Fruit fly (Drosophila melanogaster) Kc167 (cell line): ENCODE results near the gene kay.

Source experiments
- h ChIP-seq: fragments of >200 bp; optimal IDR thresholded peaks from 3 replicates; lab custom pipeline; 2018; ENCODE audit warnings: missing external identifiers
- insv ChIP-seq: fragments of >200 bp; optimal IDR thresholded peaks from 3 replicates; lab custom pipeline; 2018; ENCODE audit warnings: missing external identifiers
- psq ChIP-seq: fragments of >200 bp; optimal IDR thresholded peaks from 2 replicates; lab custom pipeline; 2017; ENCODE audit warnings: missing external identifiers
- ttk ChIP-seq: sonication (Bioruptor generic); optimal IDR thresholded peaks from 2 replicates; lab custom pipeline; 2017; ENCODE audit warnings: missing external identifiers

DNA sequence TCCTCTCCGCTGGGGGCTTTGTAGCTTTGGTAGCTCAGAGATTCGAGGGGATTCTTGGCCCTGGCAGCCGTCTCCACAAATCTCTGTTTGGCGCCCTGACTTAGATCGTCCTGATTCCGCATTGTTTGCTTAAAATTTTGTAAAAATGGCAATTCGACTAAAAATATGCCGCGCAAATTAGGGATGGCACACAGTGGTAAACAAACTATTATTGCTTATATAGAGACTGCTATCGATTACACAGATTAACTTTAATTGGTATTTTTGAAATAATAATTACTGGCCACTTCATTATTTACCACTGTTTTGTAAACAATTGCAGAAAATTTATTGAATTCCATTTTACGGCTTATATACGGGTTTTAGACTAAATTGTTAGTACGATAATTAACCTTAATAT lies 41.0 kb upstream of the kay start, which contains the start of the genes Naa40 and CG18731:
- TF ChIP-seq insv (lab: Kevin White, UChicago) (no peak), psq (lab: Kevin White, UChicago) (no peak), ttk (lab: Kevin White, UChicago) (no peak), h (lab: Kevin White, UChicago) (no peak)
